Fruit fly (Drosophila melanogaster): ENCODE data around the gene Mpv17.

Gene Mpv17

dm6 chr4:1031137-1031536, 2.0 kb upstream of the Mpv17 start, which contains the start of gene ATPsynbeta:
Gene ATPsynbeta, plus strand, starts transcription at chr4:1031484.
- TF ChIP-seq rgr (GFP tag; optimal IDR thresholded peaks at IDR 0.05) (no peak), foxo (GFP tag; optimal IDR thresholded peaks at IDR 0.05) (no peak), Dfd (GFP tag; optimal IDR thresholded peaks at IDR 0.05) (peak; percentile 23), br (GFP tag; optimal IDR thresholded peaks at IDR 0.05) (no peak), sv (GFP tag; optimal IDR thresholded peaks at IDR 0.05) (no peak), h (GFP tag; optimal IDR thresholded peaks at IDR 0.05) (no peak), Mio (GFP tag; optimal IDR thresholded peaks at IDR 0.05) (no peak), Myc (optimal IDR thresholded peaks at IDR 0.05) (no peak), fru (GFP tag; optimal IDR thresholded peaks at IDR 0.05) (no peak), tai (GFP tag; optimal IDR thresholded peaks at IDR 0.05) (no peak), Hr78 (GFP tag; optimal IDR thresholded peaks at IDR 0.05) (peak; percentile 1), HLH106 (tag; optimal IDR thresholded peaks at IDR 0.05) (no peak)

dm6 chr4:1030692-1031110, 1.5 kb upstream of the Mpv17 start:
- TF ChIP-seq N (GFP tag; optimal IDR thresholded peaks at IDR 0.05), result peak; percentile 70
- TF ChIP-seq br (GFP tag; optimal IDR thresholded peaks at IDR 0.05), result peak; percentile 57
- TF ChIP-seq CG32264 (GFP tag; optimal IDR thresholded peaks at IDR 0.05), result no peak
- TF ChIP-seq Hr83 (GFP tag; optimal IDR thresholded peaks at IDR 0.05; ENCODE audit: poor library complexity, severe bottlenecking), result peak; percentile 23
- TF ChIP-seq Abd-B (GFP tag; optimal IDR thresholded peaks at IDR 0.05), result no peak
- TF ChIP-seq Rel (GFP tag; optimal IDR thresholded peaks at IDR 0.05), result no peak
- TF ChIP-seq Rel (tag; optimal IDR thresholded peaks at IDR 0.05), result no peak
- TF ChIP-seq Jra (GFP tag; optimal IDR thresholded peaks at IDR 0.05), result peak; percentile 33
- peak; percentile 31 for TF ChIP-seq woc (GFP tag; optimal IDR thresholded peaks at IDR 0.05)
- TF ChIP-seq tai (GFP tag; optimal IDR thresholded peaks at IDR 0.05), result peak; percentile 38
- TF ChIP-seq jim (GFP tag; optimal IDR thresholded peaks at IDR 0.05), result no peak
- peak in 1 of 2 experiments; percentile 17 for TF ChIP-seq foxo (GFP tag; optimal IDR thresholded peaks at IDR 0.05)
- TF ChIP-seq rgr (GFP tag; optimal IDR thresholded peaks at IDR 0.05), result peak; percentile 21
- TF ChIP-seq h (GFP tag; optimal IDR thresholded peaks at IDR 0.05), result peak; percentile 4
- no peak for TF ChIP-seq sv (GFP tag; optimal IDR thresholded peaks at IDR 0.05)
- peak; percentile 54 for TF ChIP-seq Hnf4 (GFP tag; optimal IDR thresholded peaks at IDR 0.05)
- peak; percentile 15 for TF ChIP-seq HLH106 (tag; optimal IDR thresholded peaks at IDR 0.05)

dm6 chr4:1026806-1027431, 2.2 kb downstream of the Mpv17 start, which contains the start of gene PlexA:
Gene PlexA, minus strand, starts transcription at chr4:1027101.
- TF ChIP-seq woc (GFP tag; optimal IDR thresholded peaks at IDR 0.05) (peak; percentile 53), GATAd (GFP tag; optimal IDR thresholded peaks at IDR 0.05) (peak; percentile 19), Jra (GFP tag; optimal IDR thresholded peaks at IDR 0.05) (no peak), pan (optimal IDR thresholded peaks at IDR 0.05) (no peak), N (GFP tag; optimal IDR thresholded peaks at IDR 0.05) (peak; percentile 94), CG9705 (GFP tag; optimal IDR thresholded peaks at IDR 0.05) (peak; percentile 85), Hr78 (GFP tag; optimal IDR thresholded peaks at IDR 0.05) (no peak), h (GFP tag; optimal IDR thresholded peaks at IDR 0.05) (peak; percentile 39), fru (GFP tag; optimal IDR thresholded peaks at IDR 0.05) (peak; percentile 42), jim (GFP tag; optimal IDR thresholded peaks at IDR 0.05) (no peak), br (GFP tag; optimal IDR thresholded peaks at IDR 0.05) (peak; percentile 26), Dfd (GFP tag; optimal IDR thresholded peaks at IDR 0.05) (peak; percentile 58), Dif (GFP tag; optimal IDR thresholded peaks at IDR 0.05; ENCODE audit: partially characterized antibody) (no peak), Hnf4 (GFP tag; optimal IDR thresholded peaks at IDR 0.05) (peak; percentile 67), sv (GFP tag; optimal IDR thresholded peaks at IDR 0.05) (peak; percentile 69), CG32264 (GFP tag; optimal IDR thresholded peaks at IDR 0.05) (peak; percentile 25), CrebA (GFP tag; optimal IDR thresholded peaks at IDR 0.05; ENCODE audit: borderline replicate concordance) (no peak), psq (GFP tag; optimal IDR thresholded peaks at IDR 0.05) (peak; percentile 54), brk (GFP tag; optimal IDR thresholded peaks at IDR 0.05) (no peak), lola (GFP tag; optimal IDR thresholded peaks at IDR 0.05) (peak; percentile 76), dmrt93B (GFP tag; optimal IDR thresholded peaks at IDR 0.05) (peak; percentile 86), Rel (GFP tag; optimal IDR thresholded peaks at IDR 0.05) (no peak), Rel (tag; optimal IDR thresholded peaks at IDR 0.05) (peak; percentile 26), Sp1 (GFP tag; optimal IDR thresholded peaks at IDR 0.05) (peak; percentile 82), Hr83 (GFP tag; optimal IDR thresholded peaks at IDR 0.05; ENCODE audit: poor library complexity, severe bottlenecking) (no peak), ey (GFP tag; optimal IDR thresholded peaks at IDR 0.05) (peak; percentile 63), foxo (GFP tag; optimal IDR thresholded peaks at IDR 0.05) (peak in 1 of 2 experiments; percentile 73), OdsH (GFP tag; optimal IDR thresholded peaks at IDR 0.05) (peak; percentile 7), Abd-B (GFP tag; optimal IDR thresholded peaks at IDR 0.05) (no peak), dsf (GFP tag; optimal IDR thresholded peaks at IDR 0.05; ENCODE audit: borderline replicate concordance) (no peak), sage (GFP tag; optimal IDR thresholded peaks at IDR 0.05) (no peak), HLH106 (tag; optimal IDR thresholded peaks at IDR 0.05) (peak; percentile 92), Vsx2 (GFP tag; optimal IDR thresholded peaks at IDR 0.05; ENCODE audit: partially characterized antibody) (no peak), rgr (GFP tag; optimal IDR thresholded peaks at IDR 0.05) (peak; percentile 66), Myc (optimal IDR thresholded peaks at IDR 0.05) (peak; percentile 17), tai (GFP tag; optimal IDR thresholded peaks at IDR 0.05) (peak; percentile 59), usp (GFP tag; optimal IDR thresholded peaks at IDR 0.05) (no peak), Mio (GFP tag; optimal IDR thresholded peaks at IDR 0.05) (no peak), dl (GFP tag; optimal IDR thresholded peaks at IDR 0.05; ENCODE audit: insufficient read depth in 1 of 2, partially characterized antibody in 2 of 2) (no peak)
